Worm (Caenorhabditis elegans) whole organism, L3 larva: ENCODE data around the gene cyk-7.

Source experiments
- R02D3.7 ChIP-seq: fragments of 150-350 bp; optimal IDR thresholded peaks from 2 replicates; lab custom pipeline; 2014; ENCODE audit warnings: missing biosample characterization, missing genetic modification characterization
- ama-1 ChIP-seq: fragments of 150-350 bp; optimal IDR thresholded peaks from 2 replicates; lab custom pipeline; 2018
- daf-12 ChIP-seq: fragments of 150-350 bp; optimal IDR thresholded peaks from 2 replicates; lab custom pipeline; 2014; ENCODE audit warnings: missing biosample characterization, missing genetic modification reagents, missing genetic modification characterization
- elt-1 ChIP-seq: fragments of 150-350 bp; optimal IDR thresholded peaks from 2 replicates; lab custom pipeline; 2014; ENCODE audit warnings: missing biosample characterization, missing genetic modification characterization
- lin-39 ChIP-seq: fragments of 150-350 bp; optimal IDR thresholded peaks from 2 replicates; lab custom pipeline; 2018; ENCODE audit warnings: missing biosample characterization, missing genetic modification reagents, missing genetic modification characterization
- pqm-1 ChIP-seq: fragments of 150-350 bp; optimal IDR thresholded peaks from 2 replicates; lab custom pipeline; 2017; ENCODE audit warnings: missing biosample characterization, missing genetic modification characterization, inconsistent platforms

DNA sequence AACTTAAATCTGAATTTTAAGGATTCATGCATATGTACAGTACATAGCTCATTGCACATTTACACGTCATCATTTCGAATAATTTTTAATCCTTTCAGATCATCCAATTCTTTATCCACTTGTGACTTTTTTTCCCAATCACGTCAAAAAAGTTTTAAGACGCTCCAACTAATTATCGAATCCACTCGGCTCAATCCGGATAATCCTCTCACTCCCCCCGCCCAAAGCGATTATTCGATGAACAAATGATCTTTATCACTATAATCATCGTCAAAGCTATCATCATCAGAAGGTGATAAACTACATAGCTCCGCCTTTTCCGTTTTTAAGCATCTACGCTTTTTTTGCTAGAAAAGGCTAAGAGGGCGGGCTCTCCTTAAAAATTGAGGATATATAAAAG lies 42.4 kb upstream of the cyk-7 start:
- no peak for TF ChIP-seq R02D3.7
- no peak for TF ChIP-seq ama-1 (lab: Kevin White, UChicago)
- TF ChIP-seq lin-39 (tag; lab: Kevin White, UChicago) = no peak
- no peak for TF ChIP-seq elt-1 (tag; lab: Kevin White, UChicago)
- no peak for TF ChIP-seq pqm-1 (tag; lab: Kevin White, UChicago)
- TF ChIP-seq daf-12 (tag; lab: Kevin White, UChicago) = no peak
